Fruit fly (Drosophila melanogaster) whole organism, prepupa: Measurements from ENCODE around the gene CG13075.

Experiments
- Blimp-1 ChIP-seq: fragments of 200-800 bp; sonication (Bioruptor generic); optimal IDR thresholded peaks from 3 replicates; lab custom pipeline; 2017; ENCODE audit warnings: missing biosample characterization, missing genetic modification characterization, mild to moderate bottlenecking, moderate library complexity, missing genetic modification reagents
- CG10631 ChIP-seq: fragments of 200-800 bp; sonication (Bioruptor generic); optimal IDR thresholded peaks from 2 replicates; lab custom pipeline; 2016; ENCODE audit warnings: missing biosample characterization, missing genetic modification characterization
- CG10669 ChIP-seq: fragments of 200-800 bp; sonication (Bioruptor generic); optimal IDR thresholded peaks from 3 replicates; lab custom pipeline; 2018; ENCODE audit warnings: missing biosample characterization, mild to moderate bottlenecking, missing genetic modification characterization, moderate library complexity
- CG11294 ChIP-seq: fragments of 200-800 bp; sonication (Bioruptor generic); IDR thresholded peaks from 2 replicates; pipeline ENCODE4 v1.3.6; 2022; ENCODE audit warnings: missing biosample characterization, missing genetic modification characterization
- CG11902 ChIP-seq: fragments of 200-800 bp; sonication (Bioruptor generic); optimal IDR thresholded peaks from 3 replicates; lab custom pipeline; 2016; ENCODE audit warnings: missing biosample characterization, missing genetic modification characterization
- CG15336 ChIP-seq: fragments of 200-800 bp; sonication (Bioruptor generic); IDR thresholded peaks from 2 replicates; pipeline ENCODE4 v1.3.6; 2022; ENCODE audit warnings: missing biosample characterization, missing genetic modification characterization
- CG1621 ChIP-seq: fragments of 200-800 bp; sonication (Bioruptor generic); optimal IDR thresholded peaks from 3 replicates; lab custom pipeline; 2018; ENCODE audit warnings: missing biosample characterization, mild to moderate bottlenecking, missing genetic modification characterization
- CG3032 ChIP-seq: fragments of 200-800 bp; optimal IDR thresholded peaks from 2 replicates; lab custom pipeline; 2019; ENCODE audit warnings: missing biosample characterization, mild to moderate bottlenecking, missing genetic modification characterization, moderate library complexity
- CG31627 ChIP-seq: fragments of 200-800 bp; sonication (Bioruptor generic); optimal IDR thresholded peaks from 3 replicates; lab custom pipeline; 2016; ENCODE audit warnings: missing biosample characterization, missing genetic modification characterization
- CG34406 ChIP-seq: fragments of 200-800 bp; sonication (Bioruptor generic); optimal IDR thresholded peaks from 3 replicates; lab custom pipeline; 2016; ENCODE audit warnings: missing biosample characterization, missing genetic modification characterization
- CG3919 ChIP-seq: fragments of 200-800 bp; sonication (Bioruptor generic); optimal IDR thresholded peaks from 3 replicates; lab custom pipeline; 2016; ENCODE audit warnings: missing biosample characterization, missing genetic modification characterization
- CG4318 ChIP-seq: fragments of 200-800 bp; sonication (Bioruptor generic); optimal IDR thresholded peaks from 3 replicates; lab custom pipeline; 2017; ENCODE audit warnings: missing biosample characterization, mild to moderate bottlenecking, missing genetic modification characterization
- CG6792 ChIP-seq: fragments of 200-800 bp; sonication (Bioruptor generic); optimal IDR thresholded peaks from 3 replicates; lab custom pipeline; 2016; ENCODE audit warnings: missing biosample characterization, missing genetic modification characterization
- CG6808 ChIP-seq: fragments of 200-800 bp; sonication (Bioruptor generic); optimal IDR thresholded peaks from 3 replicates; lab custom pipeline; 2017; ENCODE audit warnings: missing biosample characterization, missing genetic modification characterization, mild to moderate bottlenecking, moderate library complexity, missing genetic modification reagents
- CG6854 ChIP-seq: fragments of 200-800 bp; sonication (Bioruptor generic); optimal IDR thresholded peaks from 2 replicates; lab custom pipeline; 2017; ENCODE audit warnings: missing biosample characterization, mild to moderate bottlenecking, missing genetic modification characterization
- CG7368 ChIP-seq: fragments of 200-800 bp; sonication (Bioruptor generic); optimal IDR thresholded peaks from 3 replicates; lab custom pipeline; 2016; ENCODE audit warnings: missing biosample characterization, missing genetic modification characterization
- CG8119 ChIP-seq: fragments of 200-800 bp; sonication (Bioruptor generic); IDR thresholded peaks from 3 replicates; pipeline ENCODE4 v1.3.6; 2022; ENCODE audit warnings: missing biosample characterization, missing genetic modification characterization
- CG8319 ChIP-seq: fragments of 200-800 bp; sonication (Bioruptor generic); optimal IDR thresholded peaks from 3 replicates; lab custom pipeline; 2016; ENCODE audit warnings: missing biosample characterization, missing genetic modification characterization
- CG9139 ChIP-seq: fragments of 200-800 bp; sonication (Bioruptor generic); optimal IDR thresholded peaks from 3 replicates; lab custom pipeline; 2017; ENCODE audit warnings: missing biosample characterization, mild to moderate bottlenecking, missing genetic modification characterization
- Eip75B ChIP-seq: fragments of 200-800 bp; sonication (Bioruptor generic); optimal IDR thresholded peaks from 3 replicates; lab custom pipeline; 2016; ENCODE audit warnings: missing biosample characterization, missing genetic modification characterization
- Eip78C ChIP-seq: fragments of 200-800 bp; sonication (Bioruptor generic); peaks from one replicate; lab custom pipeline; 2016; ENCODE audit warnings: missing biosample characterization, missing genetic modification characterization
- Ets21C ChIP-seq: fragments of 200-800 bp; sonication (Bioruptor generic); optimal IDR thresholded peaks from 3 replicates; lab custom pipeline; 2016; ENCODE audit warnings: missing biosample characterization, missing genetic modification characterization
- Ets96B ChIP-seq: fragments of 200-800 bp; optimal IDR thresholded peaks from 2 replicates; lab custom pipeline; 2019; ENCODE audit warnings: missing biosample characterization, mild to moderate bottlenecking, missing genetic modification characterization, moderate library complexity
- Gug ChIP-seq: fragments of 200-800 bp; sonication (Bioruptor generic); IDR thresholded peaks from 2 replicates; pipeline ENCODE4 v1.3.6; 2022; ENCODE audit warnings: missing biosample characterization, missing genetic modification characterization
- Hr38 ChIP-seq: sonication (Bioruptor generic); optimal IDR thresholded peaks from 2 replicates; lab custom pipeline; 2016; ENCODE audit warnings: missing biosample characterization, missing genetic modification characterization
- Hr39 ChIP-seq: fragments of 200-800 bp; sonication (Bioruptor generic); optimal IDR thresholded peaks from 2 replicates; lab custom pipeline; 2016; ENCODE audit warnings: missing biosample characterization, missing genetic modification characterization
- Hr4 ChIP-seq: fragments of 200-800 bp; sonication (Bioruptor generic); optimal IDR thresholded peaks from 3 replicates; lab custom pipeline; 2016; ENCODE audit warnings: missing biosample characterization, missing genetic modification characterization
- Lpt ChIP-seq: fragments of 200-800 bp; sonication (Bioruptor generic); optimal IDR thresholded peaks from 3 replicates; lab custom pipeline; 2016; ENCODE audit warnings: missing biosample characterization, missing genetic modification characterization
- Met ChIP-seq: fragments of 200-800 bp; sonication (Bioruptor generic); optimal IDR thresholded peaks from 3 replicates; lab custom pipeline; 2016; ENCODE audit warnings: missing biosample characterization, missing genetic modification characterization
- Smox ChIP-seq: fragments of 200-800 bp; sonication (Bioruptor generic); optimal IDR thresholded peaks from 3 replicates; lab custom pipeline; 2016; ENCODE audit warnings: missing biosample characterization, missing genetic modification characterization
- Sox102F ChIP-seq: fragments of 200-800 bp; sonication (Bioruptor generic); optimal IDR thresholded peaks from 2 replicates; lab custom pipeline; 2016; ENCODE audit warnings: missing biosample characterization, mild to moderate bottlenecking, missing genetic modification characterization
- Sox14 ChIP-seq: fragments of 200-800 bp; sonication (Bioruptor generic); optimal IDR thresholded peaks from 3 replicates; lab custom pipeline; 2016; ENCODE audit warnings: missing biosample characterization, missing genetic modification characterization
- Sox15 ChIP-seq: fragments of 200-800 bp; sonication (Bioruptor generic); optimal IDR thresholded peaks from 3 replicates; lab custom pipeline; 2016; ENCODE audit warnings: missing biosample characterization, missing genetic modification characterization
- achi ChIP-seq: fragments of 200-800 bp; sonication (Bioruptor generic); optimal IDR thresholded peaks from 3 replicates; lab custom pipeline; 2016; ENCODE audit warnings: missing biosample characterization, missing genetic modification characterization
- acj6 ChIP-seq: fragments of 200-800 bp; sonication (Bioruptor generic); optimal IDR thresholded peaks from 3 replicates; lab custom pipeline; 2016; ENCODE audit warnings: missing biosample characterization, missing genetic modification characterization
- cyc ChIP-seq: fragments of 200-800 bp; sonication (Bioruptor generic); optimal IDR thresholded peaks from 3 replicates; lab custom pipeline; 2016; ENCODE audit warnings: missing biosample characterization, missing genetic modification characterization
- dac ChIP-seq: fragments of 200-800 bp; sonication (Bioruptor generic); optimal IDR thresholded peaks from 2 replicates; lab custom pipeline; 2017; ENCODE audit warnings: missing biosample characterization, mild to moderate bottlenecking, missing genetic modification characterization
- dsx ChIP-seq: fragments of 200-800 bp; optimal IDR thresholded peaks from 3 replicates; lab custom pipeline; 2019; ENCODE audit warnings: missing biosample characterization, mild to moderate bottlenecking, missing genetic modification characterization, moderate library complexity; ENCODE audit not compliant: poor library complexity, severe bottlenecking
- eg ChIP-seq: fragments of 200-800 bp; sonication (Bioruptor generic); IDR thresholded peaks from 3 replicates; pipeline ENCODE4 v1.3.6; 2022; ENCODE audit warnings: missing biosample characterization, missing genetic modification characterization
- esn ChIP-seq: fragments of 200-800 bp; sonication (Bioruptor generic); optimal IDR thresholded peaks from 2 replicates; lab custom pipeline; 2016; ENCODE audit warnings: missing biosample characterization, mild to moderate bottlenecking, missing genetic modification characterization, moderate library complexity
- fd59A ChIP-seq: fragments of 200-800 bp; sonication (Bioruptor generic); optimal IDR thresholded peaks from 2 replicates; lab custom pipeline; 2017; ENCODE audit warnings: missing biosample characterization, mild to moderate bottlenecking, missing genetic modification characterization, missing genetic modification reagents
- fkh ChIP-seq: fragments of 200-800 bp; sonication (Bioruptor generic); optimal IDR thresholded peaks from 3 replicates; lab custom pipeline; 2017; ENCODE audit warnings: missing biosample characterization, mild to moderate bottlenecking, missing genetic modification characterization, moderate library complexity
- lz ChIP-seq: fragments of 200-800 bp; sonication (Bioruptor generic); optimal IDR thresholded peaks from 3 replicates; lab custom pipeline; 2016; ENCODE audit warnings: missing biosample characterization, missing genetic modification characterization
- net ChIP-seq: fragments of 200-800 bp; sonication (Bioruptor generic); optimal IDR thresholded peaks from 3 replicates; lab custom pipeline; 2016; ENCODE audit warnings: missing biosample characterization, missing genetic modification characterization
- pdm3 ChIP-seq: fragments of 200-800 bp; sonication (Bioruptor generic); optimal IDR thresholded peaks from 3 replicates; lab custom pipeline; 2016; ENCODE audit warnings: missing biosample characterization, missing genetic modification characterization
- salr ChIP-seq, 2 experiments: fragments of 200-800 bp; sonication (Bioruptor generic); optimal IDR thresholded peaks; 3 replicates each; lab custom pipeline; 2016 to 2018; ENCODE audit warnings: missing biosample characterization in 2 of 2, missing genetic modification characterization in 2 of 2, mild to moderate bottlenecking in 1 of 2
- spab ChIP-seq: fragments of 200-800 bp; sonication (Bioruptor generic); optimal IDR thresholded peaks from 2 replicates; lab custom pipeline; 2017; ENCODE audit warnings: missing biosample characterization, mild to moderate bottlenecking, missing genetic modification characterization, missing genetic modification reagents
- ss ChIP-seq, 2 experiments: fragments of 200-800 bp; sonication (Bioruptor generic); optimal IDR thresholded peaks; 2 replicates in 1 of 2; 3 replicates in 1 of 2; lab custom pipeline; 2017 to 2018; ENCODE audit warnings: mild to moderate bottlenecking in 2 of 2, missing biosample characterization in 2 of 2, missing genetic modification characterization in 2 of 2, moderate library complexity in 1 of 2
- svp ChIP-seq: fragments of 200-800 bp; sonication (Bioruptor generic); peaks from one replicate; lab custom pipeline; 2016; ENCODE audit warnings: missing biosample characterization, missing genetic modification characterization
- topi ChIP-seq: fragments of 200-800 bp; sonication (Bioruptor generic); optimal IDR thresholded peaks from 3 replicates; lab custom pipeline; 2016; ENCODE audit warnings: missing biosample characterization, missing genetic modification characterization
- vri ChIP-seq: fragments of 200-800 bp; sonication (Bioruptor generic); optimal IDR thresholded peaks from 3 replicates; lab custom pipeline; 2016; ENCODE audit warnings: missing biosample characterization, mild to moderate bottlenecking, missing genetic modification characterization

The CG13075 gene

DNA sequence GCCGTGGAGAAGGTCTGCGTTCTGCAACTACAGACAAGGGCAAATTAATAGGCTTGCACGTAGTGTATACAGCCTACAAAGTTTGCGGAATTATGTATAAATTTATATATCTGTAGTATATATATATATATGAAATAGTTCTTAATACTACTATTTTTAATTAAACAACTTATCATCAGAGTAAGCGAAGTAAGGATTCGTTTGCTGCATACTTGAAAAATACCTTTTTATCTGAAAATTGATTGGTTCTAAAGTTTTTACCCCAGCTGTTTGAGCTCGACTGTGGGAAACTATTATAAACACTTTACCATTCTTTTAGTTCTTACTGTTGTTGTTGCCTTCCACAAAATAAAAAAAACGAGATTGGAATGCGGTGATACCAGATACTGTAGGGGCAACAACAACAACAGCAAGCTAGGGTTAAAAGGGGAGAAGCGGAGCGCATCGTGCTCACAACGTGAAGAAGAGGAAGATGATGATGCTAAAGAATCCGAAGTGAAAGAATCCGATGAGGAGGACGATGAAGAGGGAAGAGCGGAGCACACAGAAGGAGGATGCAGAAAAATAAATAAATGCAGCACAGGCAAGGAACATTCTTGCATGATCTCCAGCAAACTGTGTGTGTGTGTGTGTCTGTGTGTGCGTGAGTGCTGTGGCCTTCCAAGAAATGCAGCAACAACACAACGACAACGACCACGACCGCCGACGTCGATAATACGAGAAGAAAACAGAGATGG, 40.6 kb upstream of the CG13075 start:
- TF ChIP-seq CG3032 (peak; percentile 92), CG31627 (GFP tag; lab: Kevin White, UChicago) (peak; percentile 30), Eip75B (GFP tag; lab: Kevin White, UChicago) (peak; percentile 57), CG8119 (GFP tag; lab: Robert Waterston, UW) (peak; percentile 90), vri (GFP tag; lab: Kevin White, UChicago) (peak; percentile 27), Hr4 (GFP tag; lab: Kevin White, UChicago) (peak; percentile 33), Sox15 (GFP tag; lab: Kevin White, UChicago) (peak; percentile 50), CG3919 (GFP tag; lab: Kevin White, UChicago) (peak; percentile 24), dac (peak; percentile 8), CG15336 (peak; percentile 84), topi (GFP tag; lab: Kevin White, UChicago) (peak; percentile 43), Met (peak; percentile 63), Hr38 (GFP tag; lab: Kevin White, UChicago) (no peak), CG9139 (GFP tag; lab: Kevin White, UChicago) (peak; percentile 73), CG11294 (GFP tag; lab: Robert Waterston, UW) (no peak; the same call in 1 of the 2 replicates), CG10669 (GFP tag; lab: Kevin White, UChicago) (peak; percentile 86), cyc (peak; percentile 17), fkh (GFP tag; lab: Kevin White, UChicago) (no peak), CG1621 (tag; lab: Kevin White, UChicago) (peak; percentile 73), Hr39 (GFP tag; lab: Kevin White, UChicago) (peak; percentile 10), CG8319 (GFP tag; lab: Kevin White, UChicago) (peak; percentile 41), spab (GFP tag; lab: Kevin White, UChicago) (peak; percentile 77), fd59A (GFP tag; lab: Kevin White, UChicago) (peak; percentile 60), Lpt (GFP tag; lab: Kevin White, UChicago) (peak; percentile 72), eg (GFP tag; lab: Robert Waterston, UW) (peak; percentile 64), Gug (peak; percentile 67), acj6 (GFP tag; lab: Kevin White, UChicago) (peak; percentile 82), CG4318 (GFP tag; lab: Kevin White, UChicago) (peak; percentile 67), Eip78C (peak; percentile 86), Ets21C (GFP tag; lab: Kevin White, UChicago) (peak; percentile 19), ss (GFP tag; optimal IDR thresholded peaks at IDR 0.05; lab: Kevin White, UChicago) (peak; percentile 80 to 81), CG11902 (GFP tag; lab: Kevin White, UChicago) (peak; percentile 36), CG34406 (GFP tag; lab: Kevin White, UChicago) (peak; percentile 81), lz (GFP tag; lab: Kevin White, UChicago) (peak; percentile 46), net (GFP tag; lab: Kevin White, UChicago) (peak; percentile 73), Blimp-1 (GFP tag; lab: Kevin White, UChicago) (peak; percentile 74), CG6792 (GFP tag; lab: Kevin White, UChicago) (peak; percentile 59), Sox102F (GFP tag; lab: Kevin White, UChicago) (peak; percentile 42), CG10631 (GFP tag; lab: Kevin White, UChicago) (peak; percentile 80), salr (GFP tag; optimal IDR thresholded peaks at IDR 0.05; lab: Kevin White, UChicago) (peak; percentile 50 to 64), CG6854 (GFP tag; lab: Kevin White, UChicago) (peak; percentile 74), CG7368 (GFP tag; lab: Kevin White, UChicago) (no peak), CG6808 (GFP tag; lab: Kevin White, UChicago) (peak; percentile 83), esn (GFP tag; lab: Kevin White, UChicago) (peak; percentile 76), pdm3 (GFP tag; lab: Kevin White, UChicago) (peak; percentile 58), Sox14 (GFP tag; lab: Kevin White, UChicago) (peak; percentile 28), Ets96B (tag; lab: Kevin White, UChicago) (peak; percentile 92), Smox (GFP tag; lab: Kevin White, UChicago) (peak; percentile 36), svp (peak; percentile 82), dsx (GFP tag; lab: Kevin White, UChicago) (peak; percentile 89), achi (GFP tag; lab: Kevin White, UChicago) (peak; percentile 84)
